Fruit fly (Drosophila melanogaster): Measurements from ENCODE around the gene Pp1-13C.

Pp1-13C gene

dm6 chrX:15309918-15310317, 50.9 kb downstream of the Pp1-13C start:
- TF ChIP-seq CG17801 (GFP tag; optimal IDR thresholded peaks at IDR 0.05; ENCODE audit: partially characterized antibody): no peak

Data from ovary, adult (tissue).